Fruit fly (Drosophila melanogaster): Measurements from ENCODE around the gene CG34132.

Gene CG34132

DNA sequence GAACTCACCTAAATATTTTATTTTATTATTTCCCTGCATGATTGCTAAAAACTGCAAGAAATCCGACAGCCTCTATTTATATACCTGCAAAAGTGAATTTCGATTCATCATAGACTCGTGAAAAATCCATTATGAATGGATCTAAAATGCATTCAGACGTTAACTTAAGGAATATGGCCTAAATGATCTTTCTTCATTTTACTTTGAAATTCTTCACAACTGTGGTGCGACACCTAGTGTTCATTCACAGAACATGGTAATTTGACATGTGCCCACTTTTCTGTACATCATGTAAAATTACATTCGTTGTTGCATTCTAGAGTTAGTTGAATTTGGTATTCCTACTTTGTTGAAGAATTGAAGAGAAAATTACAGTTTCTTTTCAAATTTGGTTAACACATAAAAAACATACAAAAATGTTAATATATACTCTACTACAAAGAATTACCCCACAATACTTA, 5.4 kb downstream of the CG34132 start, which contains the start of gene Spn28Db (continued):
- TF ChIP-seq CG17829 (tag; optimal IDR thresholded peaks at IDR 0.05) (peak; percentile 5), oc (tag; optimal IDR thresholded peaks at IDR 0.05) (no peak), hbn (GFP tag; IDR thresholded peaks at IDR 0.05; ENCODE audit: partially characterized antibody) (no peak), CG8281 (tag; optimal IDR thresholded peaks at IDR 0.05) (no peak), trh (GFP tag; optimal IDR thresholded peaks at IDR 0.05) (no peak), sc (optimal IDR thresholded peaks at IDR 0.05) (no peak), sc (GFP tag; optimal IDR thresholded peaks at IDR 0.05) (no peak), tup (GFP tag; optimal IDR thresholded peaks at IDR 0.05) (no peak), CG6813 (GFP tag; optimal IDR thresholded peaks at IDR 0.05) (no peak), CG11093 (GFP tag; IDR thresholded peaks at IDR 0.05) (no peak), sd (tag; optimal IDR thresholded peaks at IDR 0.05) (no peak), Sox100B (GFP tag; optimal IDR thresholded peaks at IDR 0.05) (no peak), CG34376 (GFP tag; optimal IDR thresholded peaks at IDR 0.05) (no peak), CG10959 (GFP tag; IDR thresholded peaks at IDR 0.05) (no peak), Ets65A (GFP tag) (peak; percentile 84), h (optimal IDR thresholded peaks at IDR 0.05) (no peak), slbo (GFP tag; IDR thresholded peaks at IDR 0.05) (no peak), Bteb2 (GFP tag; optimal IDR thresholded peaks at IDR 0.05) (no peak), CG42726 (GFP tag; IDR thresholded peaks at IDR 0.05; ENCODE audit: partially characterized antibody) (peak; percentile 62), unc-4 (GFP tag; IDR thresholded peaks at IDR 0.05; ENCODE audit: partially characterized antibody) (no peak), Meics (GFP tag; optimal IDR thresholded peaks at IDR 0.05) (no peak), Optix (GFP tag; IDR thresholded peaks at IDR 0.05) (no peak), inv (GFP tag; IDR thresholded peaks at IDR 0.05; ENCODE audit: partially characterized antibody) (peak; percentile 31; the same call in 1 of the 2 replicates), E2f1 (GFP tag; IDR thresholded peaks at IDR 0.05) (no peak), CG17385 (GFP tag; optimal IDR thresholded peaks at IDR 0.05) (no peak), tap (tag; optimal IDR thresholded peaks at IDR 0.05) (no peak), ab (GFP tag; optimal IDR thresholded peaks at IDR 0.05) (no peak), cad (GFP tag; optimal IDR thresholded peaks at IDR 0.05) (no peak), CG12155 (GFP tag; optimal IDR thresholded peaks at IDR 0.05) (no peak), H2.0 (GFP tag; IDR thresholded peaks at IDR 0.05) (no peak), CG4282 (GFP tag; optimal IDR thresholded peaks at IDR 0.05) (no peak), NFAT (GFP tag; IDR thresholded peaks at IDR 0.05) (peak; percentile 58; the same call in 1 of the 2 replicates), Xbp1 (GFP tag; optimal IDR thresholded peaks at IDR 0.05) (peak; percentile 36), amos (GFP tag; IDR thresholded peaks at IDR 0.05; ENCODE audit: partially characterized antibody) (peak; percentile 80), unpg (GFP tag; optimal IDR thresholded peaks at IDR 0.05) (no peak), run (tag; optimal IDR thresholded peaks at IDR 0.05) (no peak), gem (tag; optimal IDR thresholded peaks at IDR 0.05) (no peak), yki (optimal IDR thresholded peaks at IDR 0.05) (no peak), disco-r (GFP tag; optimal IDR thresholded peaks at IDR 0.05) (peak; percentile 3), CG4617 (GFP tag; optimal IDR thresholded peaks at IDR 0.05; ENCODE audit: borderline replicate concordance) (no peak), dmrt11E (tag; optimal IDR thresholded peaks at IDR 0.05) (no peak), CG7271 (tag; optimal IDR thresholded peaks at IDR 0.05) (no peak), Aef1 (GFP tag; IDR thresholded peaks at IDR 0.05) (no peak; the same call in 2 of the 3 replicates), CTCF (GFP tag; optimal IDR thresholded peaks at IDR 0.05) (peak; percentile 97), org-1 (GFP tag; optimal IDR thresholded peaks at IDR 0.05) (no peak), toy (GFP tag; IDR thresholded peaks at IDR 0.05) (no peak), Dfd (GFP tag; optimal IDR thresholded peaks at IDR 0.05) (no peak), grn (GFP tag; optimal IDR thresholded peaks at IDR 0.05) (no peak), Abd-B (GFP tag; optimal IDR thresholded peaks at IDR 0.05) (no peak), CG6854 (GFP tag; optimal IDR thresholded peaks at IDR 0.05) (no peak), B-H2 (GFP tag; optimal IDR thresholded peaks at IDR 0.05) (peak; percentile 20), HLH4C (GFP tag; IDR thresholded peaks at IDR 0.05; ENCODE audit: partially characterized antibody) (no peak), Camta (GFP tag; optimal IDR thresholded peaks at IDR 0.05) (no peak)

All from whole organism, embryonic.